Fruit fly (Drosophila melanogaster): ENCODE results near the gene ctp.
A peak's percentile ranks its signal among the peaks of the same experiment; 100 is the strongest.

The ctp gene

DNA sequence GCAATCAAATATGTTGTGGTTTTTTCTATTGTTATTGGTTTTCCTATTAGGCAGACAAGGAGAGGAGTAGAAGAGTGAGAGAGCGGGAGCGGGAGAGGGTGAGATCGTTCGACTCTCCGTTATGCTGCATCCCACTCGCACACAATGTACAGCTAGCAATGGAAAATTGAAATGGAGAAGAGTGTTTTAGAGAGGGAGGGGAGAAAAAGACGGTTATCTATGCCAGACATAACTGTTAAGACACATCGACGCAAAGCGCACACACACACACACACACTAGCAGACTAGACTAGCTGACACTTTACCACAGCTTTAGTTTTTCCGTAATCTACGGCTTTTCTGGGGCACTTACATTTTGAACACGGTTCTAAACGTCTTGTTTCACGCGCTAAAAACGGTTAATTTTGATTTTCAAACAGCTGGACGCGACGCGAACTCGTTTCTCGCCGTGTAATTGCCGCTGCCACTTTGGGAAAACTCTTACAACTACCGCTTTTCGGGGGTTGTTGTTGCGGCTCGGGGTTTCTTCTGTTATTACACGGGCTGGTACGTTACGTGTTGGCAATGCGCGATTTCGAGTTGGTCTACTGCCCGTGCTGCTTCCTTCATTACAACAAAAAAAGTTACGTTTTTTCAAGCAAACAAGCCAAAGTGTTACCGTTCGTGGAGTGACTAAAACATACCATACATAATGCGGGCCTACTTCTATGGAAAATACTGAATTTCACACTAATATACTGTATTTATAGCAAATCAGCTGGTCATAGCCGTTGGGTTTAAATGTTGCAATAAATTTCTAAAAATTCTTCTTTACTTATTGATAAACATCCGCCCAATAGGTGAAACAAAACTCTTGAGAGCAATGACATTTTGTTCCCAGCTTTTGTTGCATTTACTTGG is 8.4 kb upstream of the ctp start, which contains the start of gene fzr:
Gene fzr (minus strand): TSS at position 625 of the 900 bp plus-strand sequence.
- no peak for TF ChIP-seq dmrt93B (GFP tag; optimal IDR thresholded peaks at IDR 0.05)
- peak; percentile 69 for TF ChIP-seq Myc (optimal IDR thresholded peaks at IDR 0.05)
- TF ChIP-seq jim (GFP tag; optimal IDR thresholded peaks at IDR 0.05) = no peak
- no peak for TF ChIP-seq CG9705 (GFP tag; optimal IDR thresholded peaks at IDR 0.05)
- TF ChIP-seq N (GFP tag; optimal IDR thresholded peaks at IDR 0.05) = no peak
- TF ChIP-seq tai (GFP tag; optimal IDR thresholded peaks at IDR 0.05) = no peak
- no peak for TF ChIP-seq Dif (GFP tag; optimal IDR thresholded peaks at IDR 0.05; ENCODE audit: partially characterized antibody)
- TF ChIP-seq woc (GFP tag; optimal IDR thresholded peaks at IDR 0.05) = no peak
- no peak for TF ChIP-seq Rel (GFP tag; optimal IDR thresholded peaks at IDR 0.05)
- peak; percentile 38 for TF ChIP-seq Rel (tag; optimal IDR thresholded peaks at IDR 0.05)
- TF ChIP-seq CG32264 (GFP tag; optimal IDR thresholded peaks at IDR 0.05) = no peak
- no peak for TF ChIP-seq psq (GFP tag; optimal IDR thresholded peaks at IDR 0.05)
- no peak for TF ChIP-seq Hr78 (GFP tag; optimal IDR thresholded peaks at IDR 0.05)
- TF ChIP-seq br (GFP tag; optimal IDR thresholded peaks at IDR 0.05) = no peak
- no peak for TF ChIP-seq rgr (GFP tag; optimal IDR thresholded peaks at IDR 0.05)
- TF ChIP-seq dsf (GFP tag; optimal IDR thresholded peaks at IDR 0.05; ENCODE audit: borderline replicate concordance) = no peak

DNA sequence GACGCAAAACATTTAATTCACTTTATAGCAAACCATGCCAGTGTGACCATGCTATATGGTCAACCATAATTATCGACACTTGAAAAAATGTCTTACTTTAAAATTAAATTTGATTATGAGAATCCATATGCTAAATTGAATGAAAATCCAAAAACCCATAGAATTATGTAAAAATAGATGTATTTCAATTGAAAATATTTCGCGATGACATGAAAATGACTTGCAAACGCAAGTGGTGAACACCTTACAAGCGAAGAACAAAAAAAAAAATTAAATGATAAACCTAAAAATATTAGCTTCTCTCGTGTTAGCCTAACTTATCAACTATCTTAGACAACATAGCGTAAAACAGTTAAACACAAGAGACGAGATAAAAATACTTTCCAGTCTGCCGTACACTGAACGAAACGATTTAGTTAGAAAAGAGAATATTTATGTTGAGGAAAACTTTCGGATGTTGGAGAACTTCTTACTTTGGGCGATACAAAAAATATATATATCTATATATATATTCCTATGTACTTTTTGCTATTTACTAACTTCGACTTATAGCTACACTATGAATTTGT is 7.7 kb upstream of the ctp start:
- TF ChIP-seq h (GFP tag; optimal IDR thresholded peaks at IDR 0.05) (peak; percentile 53), ey (GFP tag; optimal IDR thresholded peaks at IDR 0.05) (peak; percentile 52), Hr78 (GFP tag; optimal IDR thresholded peaks at IDR 0.05) (no peak), brk (GFP tag; optimal IDR thresholded peaks at IDR 0.05) (no peak), lola (GFP tag; optimal IDR thresholded peaks at IDR 0.05) (no peak), fru (GFP tag; optimal IDR thresholded peaks at IDR 0.05) (peak; percentile 35), Jra (GFP tag; optimal IDR thresholded peaks at IDR 0.05) (peak; percentile 35), Myc (optimal IDR thresholded peaks at IDR 0.05) (no peak), CG32264 (GFP tag; optimal IDR thresholded peaks at IDR 0.05) (no peak), HLH106 (tag; optimal IDR thresholded peaks at IDR 0.05) (peak; percentile 52), psq (GFP tag; optimal IDR thresholded peaks at IDR 0.05) (peak; percentile 10), tai (GFP tag; optimal IDR thresholded peaks at IDR 0.05) (no peak), N (GFP tag; optimal IDR thresholded peaks at IDR 0.05) (no peak), Dfd (GFP tag; optimal IDR thresholded peaks at IDR 0.05) (no peak), pan (optimal IDR thresholded peaks at IDR 0.05) (no peak), woc (GFP tag; optimal IDR thresholded peaks at IDR 0.05) (peak; percentile 54), sv (GFP tag; optimal IDR thresholded peaks at IDR 0.05) (peak; percentile 12), Vsx2 (GFP tag; optimal IDR thresholded peaks at IDR 0.05; ENCODE audit: partially characterized antibody) (no peak), usp (GFP tag; optimal IDR thresholded peaks at IDR 0.05) (no peak), Sp1 (GFP tag; optimal IDR thresholded peaks at IDR 0.05) (peak; percentile 50), Abd-B (GFP tag; optimal IDR thresholded peaks at IDR 0.05) (no peak), CrebA (GFP tag; optimal IDR thresholded peaks at IDR 0.05; ENCODE audit: borderline replicate concordance) (no peak), Mio (GFP tag; optimal IDR thresholded peaks at IDR 0.05) (no peak), Rel (GFP tag; optimal IDR thresholded peaks at IDR 0.05) (no peak), Rel (tag; optimal IDR thresholded peaks at IDR 0.05) (no peak), dsf (GFP tag; optimal IDR thresholded peaks at IDR 0.05; ENCODE audit: borderline replicate concordance) (no peak), dmrt93B (GFP tag; optimal IDR thresholded peaks at IDR 0.05) (peak; percentile 13), Hr83 (GFP tag; optimal IDR thresholded peaks at IDR 0.05; ENCODE audit: poor library complexity, severe bottlenecking) (no peak), dl (GFP tag; optimal IDR thresholded peaks at IDR 0.05; ENCODE audit: insufficient read depth in 1 of 2, partially characterized antibody in 2 of 2) (no peak), br (GFP tag; optimal IDR thresholded peaks at IDR 0.05) (peak; percentile 27), rgr (GFP tag; optimal IDR thresholded peaks at IDR 0.05) (peak; percentile 46), GATAd (GFP tag; optimal IDR thresholded peaks at IDR 0.05) (no peak), CG9705 (GFP tag; optimal IDR thresholded peaks at IDR 0.05) (no peak), Dif (GFP tag; optimal IDR thresholded peaks at IDR 0.05; ENCODE audit: partially characterized antibody) (no peak), foxo (GFP tag; optimal IDR thresholded peaks at IDR 0.05) (peak in 1 of 2 experiments; percentile 59), OdsH (GFP tag; optimal IDR thresholded peaks at IDR 0.05) (peak; percentile 54), jim (GFP tag; optimal IDR thresholded peaks at IDR 0.05) (no peak), Hnf4 (GFP tag; optimal IDR thresholded peaks at IDR 0.05) (peak; percentile 51), sage (GFP tag; optimal IDR thresholded peaks at IDR 0.05) (no peak)
